Worm (Caenorhabditis elegans): ENCODE results near the gene ifb-2.

ifb-2 gene

DNA sequence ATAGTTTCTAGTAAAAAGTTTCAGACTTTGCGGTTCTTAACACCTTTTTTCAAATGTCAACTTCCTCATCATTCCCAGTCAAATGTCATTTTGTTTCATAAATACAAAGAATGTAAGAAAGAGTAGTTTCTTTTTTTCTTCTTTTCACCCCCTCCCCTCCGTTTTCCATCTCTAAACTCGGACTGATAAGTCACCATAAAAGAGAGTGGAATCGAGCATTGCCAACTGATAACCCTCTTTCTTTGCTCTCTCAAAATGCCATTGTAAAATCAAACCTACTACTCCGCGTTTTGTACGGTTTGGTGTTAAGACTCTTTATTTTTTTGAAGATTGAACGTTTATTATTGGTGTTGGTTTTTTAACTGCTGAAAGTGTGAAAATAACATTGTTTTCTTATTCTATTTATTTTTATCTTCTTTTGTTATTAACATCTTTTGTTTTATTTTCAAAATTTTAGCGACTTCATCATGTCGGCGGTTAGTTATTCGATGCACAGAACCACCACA is at the start of gene ifb-2:
TSS of gene ifb-2 (plus strand) at position 456 of the 506 bp plus-strand sequence.
- TF ChIP-seq mls-2 (tag; optimal IDR thresholded peaks at IDR 0.05) = no peak
- no peak for TF ChIP-seq tbx-8 (GFP tag; optimal IDR thresholded peaks at IDR 0.05)
- TF ChIP-seq drap-1 (GFP tag; optimal IDR thresholded peaks at IDR 0.05) = no peak
- no peak for TF ChIP-seq ces-1 (GFP tag; optimal IDR thresholded peaks at IDR 0.05)

DNA sequence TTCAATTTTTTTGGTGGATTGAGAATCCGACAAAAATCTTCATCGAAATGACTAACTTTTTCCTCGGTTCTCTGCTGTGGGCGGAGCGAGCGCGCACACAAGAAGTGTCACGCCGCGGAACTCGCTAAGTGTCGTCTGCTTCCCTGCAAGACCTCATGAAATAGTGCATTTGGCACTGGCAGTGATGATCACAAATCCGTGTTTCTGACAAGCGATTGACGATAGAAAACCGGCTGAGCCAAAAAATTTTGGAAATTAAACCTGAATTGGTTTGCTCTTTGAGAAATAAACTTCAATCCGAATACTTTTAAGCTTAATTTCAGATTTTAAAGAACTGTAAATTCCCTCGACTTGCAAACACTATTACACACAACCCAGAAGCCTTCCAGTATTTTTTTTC is 48.5 kb upstream of the ifb-2 start:
- TF ChIP-seq mep-1 (tag; optimal IDR thresholded peaks at IDR 0.05) = peak; percentile 31
- no peak for TF ChIP-seq lin-13 (tag; optimal IDR thresholded peaks at IDR 0.05)
- peak; percentile 1 for TF ChIP-seq ces-1 (GFP tag; optimal IDR thresholded peaks at IDR 0.05)

DNA sequence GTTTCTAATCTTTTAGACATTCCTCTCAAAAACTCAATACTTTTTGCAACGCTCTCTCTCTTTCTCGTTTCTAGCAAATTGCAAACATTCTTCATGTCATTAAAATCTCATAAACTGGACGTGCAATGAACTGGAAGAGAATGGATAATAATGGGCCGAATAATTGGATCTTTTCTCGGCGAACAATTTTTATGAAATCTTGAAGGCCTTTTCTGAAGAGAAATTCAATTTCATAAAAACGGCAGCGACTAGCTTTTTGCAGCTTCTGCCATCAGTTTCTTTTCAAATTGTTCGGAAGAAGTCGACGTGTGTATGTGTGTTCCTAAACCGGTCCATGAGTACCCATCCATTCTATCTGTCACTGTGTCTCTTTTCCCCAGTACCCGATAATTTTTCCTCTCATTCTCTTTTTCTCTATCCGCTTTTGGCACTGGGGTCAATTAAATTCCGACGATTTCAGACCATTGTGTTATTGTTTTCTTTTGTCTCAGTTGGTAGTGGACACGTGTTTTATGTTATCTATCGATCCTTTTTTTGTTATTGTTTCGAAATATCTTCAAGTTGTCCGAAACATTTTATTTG is 47.3 kb upstream of the ifb-2 start:
- TF ChIP-seq zip-8 (tag; optimal IDR thresholded peaks at IDR 0.05) = no peak
- TF ChIP-seq ces-1 (GFP tag; optimal IDR thresholded peaks at IDR 0.05) = peak; percentile 77

DNA sequence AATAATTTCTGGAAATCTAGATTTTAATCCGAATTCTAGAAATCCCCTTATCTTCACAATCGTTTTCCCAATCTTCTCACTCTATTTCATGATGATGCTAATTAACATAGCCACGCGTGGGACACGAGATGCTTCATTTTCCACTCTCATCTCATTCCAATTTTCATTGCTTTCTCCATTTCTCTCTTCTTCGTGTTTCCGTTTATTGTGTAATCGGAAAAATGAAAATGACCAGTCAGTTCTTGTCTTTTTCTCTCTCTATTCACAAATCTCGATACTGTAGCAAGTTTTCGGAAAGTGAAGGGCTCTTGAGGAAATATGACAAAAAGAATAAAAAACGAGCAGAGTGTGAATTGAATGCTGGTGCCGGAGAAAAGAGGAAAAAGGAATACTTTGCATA is 45.5 kb upstream of the ifb-2 start:
- no peak for TF ChIP-seq flh-1 (GFP tag; optimal IDR thresholded peaks at IDR 0.05)
- TF ChIP-seq sptf-1 (tag; optimal IDR thresholded peaks at IDR 0.05) = no peak
- TF ChIP-seq unc-120 (tag; optimal IDR thresholded peaks at IDR 0.05; ENCODE audit: poor library complexity, severe bottlenecking) = no peak
- peak; percentile 56 for TF ChIP-seq elt-1 (tag; optimal IDR thresholded peaks at IDR 0.05; ENCODE audit: borderline replicate concordance, insufficient read depth)
- TF ChIP-seq M03D4.4 (tag; optimal IDR thresholded peaks at IDR 0.05) = no peak
- peak; percentile 2 for TF ChIP-seq ces-1 (GFP tag; optimal IDR thresholded peaks at IDR 0.05)

DNA sequence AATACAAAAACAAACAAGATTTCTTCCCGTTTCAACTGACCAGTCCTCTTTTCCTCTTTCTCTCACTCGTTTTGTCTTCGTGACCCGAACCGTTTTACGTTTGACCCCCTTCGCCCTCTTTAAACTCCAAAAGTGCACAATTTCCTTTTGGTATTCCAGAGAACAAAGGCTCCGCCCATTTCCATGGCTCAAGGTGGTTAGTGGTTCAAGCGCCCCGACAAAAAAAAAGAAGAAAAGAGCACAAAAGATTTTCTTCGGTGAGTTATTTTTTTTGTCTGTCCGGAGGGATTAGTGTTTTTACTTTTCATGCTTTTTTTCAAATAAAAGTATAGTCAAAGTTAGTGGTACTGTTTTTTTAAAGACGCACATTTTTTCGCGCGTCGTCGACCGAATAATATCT is 42.5 kb upstream of the ifb-2 start, which contains the start of gene osta-2:
TSS of gene osta-2 (plus strand) at position 160 of the 400 bp plus-strand sequence.
- TF ChIP-seq ham-2 (GFP tag; optimal IDR thresholded peaks at IDR 0.05) (no peak), ceh-83 (GFP tag; optimal IDR thresholded peaks at IDR 0.05) (no peak), unc-120 (tag; optimal IDR thresholded peaks at IDR 0.05; ENCODE audit: poor library complexity, severe bottlenecking) (no peak), mls-2 (tag; optimal IDR thresholded peaks at IDR 0.05) (no peak), pha-4 (tag; optimal IDR thresholded peaks at IDR 0.05) (no peak), M03D4.4 (tag; optimal IDR thresholded peaks at IDR 0.05) (no peak), drap-1 (GFP tag; optimal IDR thresholded peaks at IDR 0.05) (no peak), elt-1 (tag; optimal IDR thresholded peaks at IDR 0.05; ENCODE audit: borderline replicate concordance, insufficient read depth) (no peak), bed-3 (GFP tag; optimal IDR thresholded peaks at IDR 0.05) (no peak), ztf-11 (tag; optimal IDR thresholded peaks at IDR 0.05) (no peak), sptf-1 (tag; optimal IDR thresholded peaks at IDR 0.05) (no peak), nhr-28 (tag; optimal IDR thresholded peaks at IDR 0.05) (no peak), unc-62 (GFP tag; optimal IDR thresholded peaks at IDR 0.05) (no peak), tbx-8 (GFP tag; optimal IDR thresholded peaks at IDR 0.05) (no peak)

DNA sequence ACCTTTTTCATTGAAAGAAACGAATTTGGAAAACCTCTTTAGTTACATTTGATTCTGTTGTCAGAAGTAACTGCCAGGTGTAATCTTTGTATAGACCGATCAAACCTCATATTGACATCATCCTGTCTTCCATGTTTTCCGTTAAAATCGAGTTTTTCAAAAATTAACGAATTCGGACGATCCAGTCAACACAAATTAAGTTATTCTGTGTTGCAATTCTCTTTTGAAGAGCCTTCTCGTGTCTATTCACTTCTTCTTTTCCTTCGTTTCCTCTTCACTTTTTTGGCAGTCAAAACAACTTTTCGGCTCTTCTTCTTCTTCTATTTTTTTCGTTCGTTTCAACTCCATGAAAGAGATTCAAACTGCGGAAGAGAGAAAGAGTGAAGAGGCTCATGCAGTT is 41.8 kb upstream of the ifb-2 start:
- TF ChIP-seq nhr-28 (tag; optimal IDR thresholded peaks at IDR 0.05) = no peak
- no peak for TF ChIP-seq zip-8 (tag; optimal IDR thresholded peaks at IDR 0.05)
- peak; percentile 89 for TF ChIP-seq ces-1 (GFP tag; optimal IDR thresholded peaks at IDR 0.05)

DNA sequence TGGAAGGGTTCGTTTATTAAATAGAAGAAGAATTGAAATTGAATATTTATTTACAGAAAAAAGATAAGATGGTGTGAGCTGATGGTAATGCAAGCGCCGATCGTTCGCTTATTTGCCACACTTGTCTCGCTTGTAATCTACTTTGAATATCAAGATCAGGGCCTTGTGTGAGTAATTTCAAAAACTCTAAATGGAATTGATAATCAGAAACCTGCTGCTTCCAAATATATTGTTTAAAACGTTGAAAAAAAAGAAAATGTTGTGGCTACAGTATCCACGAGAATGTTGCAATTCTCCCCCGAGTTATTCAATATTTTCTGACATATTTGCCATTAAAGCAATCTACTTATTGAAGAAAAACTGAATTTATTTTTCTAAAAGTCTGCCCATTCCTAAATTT is 39.2 kb upstream of the ifb-2 start:
- TF ChIP-seq hlh-1 (tag; optimal IDR thresholded peaks at IDR 0.05) = no peak
- TF ChIP-seq zip-8 (tag; optimal IDR thresholded peaks at IDR 0.05) = no peak

DNA sequence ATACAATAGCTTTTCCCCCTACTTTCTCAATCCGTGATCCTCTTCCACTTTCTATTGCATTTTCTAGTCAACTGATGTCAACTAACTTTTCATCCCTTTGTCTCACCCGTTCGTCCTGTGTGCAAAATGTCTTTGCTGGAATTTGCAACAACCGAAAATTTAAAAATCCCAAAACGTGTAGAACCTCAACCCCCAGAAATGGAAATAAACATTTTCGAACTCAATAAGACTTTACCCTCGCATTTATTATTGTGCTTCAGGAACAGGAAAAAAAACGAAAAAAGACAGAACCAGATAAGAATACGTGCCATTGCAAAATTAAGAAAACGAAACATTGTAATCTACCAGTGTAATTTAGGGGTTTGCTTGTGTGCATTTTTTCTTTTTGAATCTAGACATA is 37.9 kb upstream of the ifb-2 start:
- TF ChIP-seq snpc-4 (tag; optimal IDR thresholded peaks at IDR 0.05) = no peak
- peak; percentile 23 for TF ChIP-seq elt-3 (tag; optimal IDR thresholded peaks at IDR 0.05)
- TF ChIP-seq bed-3 (GFP tag; optimal IDR thresholded peaks at IDR 0.05) = no peak

DNA sequence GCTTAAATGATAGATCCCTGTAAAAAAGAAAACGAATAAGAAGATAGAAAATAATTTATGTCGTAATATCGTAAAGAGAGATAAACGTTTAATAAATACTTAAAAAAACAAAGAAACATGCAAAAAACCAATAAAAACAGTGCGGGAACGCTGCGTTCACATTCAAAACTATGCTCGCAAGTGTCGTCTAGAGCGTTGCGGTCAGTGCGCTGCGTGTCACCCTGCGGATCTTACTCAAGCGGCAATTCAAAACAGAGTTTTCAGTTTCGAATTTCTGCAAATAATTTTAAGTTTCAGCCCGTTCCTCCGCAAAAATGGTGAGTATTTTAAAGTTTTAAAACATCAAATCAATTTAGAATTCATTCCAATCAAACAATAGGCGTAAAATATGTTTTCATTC is 35.2 kb upstream of the ifb-2 start, which contains the start of the genes tiar-1 and lelo-4:
TSS of gene tiar-1 (minus strand) at position 17 of the 400 bp plus-strand sequence.
TSS of gene lelo-4 (plus strand) at position 118 of the 400 bp plus-strand sequence.
- TF ChIP-seq mls-2 (tag; optimal IDR thresholded peaks at IDR 0.05) (peak; percentile 57), nhr-28 (tag; optimal IDR thresholded peaks at IDR 0.05) (no peak), ceh-83 (GFP tag; optimal IDR thresholded peaks at IDR 0.05) (no peak), lsy-2 (tag; optimal IDR thresholded peaks at IDR 0.05) (peak; percentile 74), lin-32 (GFP tag; optimal IDR thresholded peaks at IDR 0.05) (no peak), unc-120 (tag; optimal IDR thresholded peaks at IDR 0.05; ENCODE audit: poor library complexity, severe bottlenecking) (no peak), flh-1 (GFP tag; optimal IDR thresholded peaks at IDR 0.05) (no peak), drap-1 (GFP tag; optimal IDR thresholded peaks at IDR 0.05) (no peak), blmp-1 (tag; optimal IDR thresholded peaks at IDR 0.05) (no peak), nhr-237 (tag; optimal IDR thresholded peaks at IDR 0.05) (peak; percentile 49), sptf-1 (tag; optimal IDR thresholded peaks at IDR 0.05) (peak; percentile 35), ceh-39 (tag; optimal IDR thresholded peaks at IDR 0.05) (peak; percentile 47), pha-4 (tag; optimal IDR thresholded peaks at IDR 0.05) (peak; percentile 45), unc-62 (GFP tag; optimal IDR thresholded peaks at IDR 0.05) (no peak), zip-8 (tag; optimal IDR thresholded peaks at IDR 0.05) (no peak), lin-13 (tag; optimal IDR thresholded peaks at IDR 0.05) (peak; percentile 53), ces-1 (GFP tag; optimal IDR thresholded peaks at IDR 0.05) (no peak), hlh-1 (tag; optimal IDR thresholded peaks at IDR 0.05) (peak; percentile 46), ham-2 (GFP tag; optimal IDR thresholded peaks at IDR 0.05) (no peak), ztf-11 (tag; optimal IDR thresholded peaks at IDR 0.05) (no peak), ceh-43 (GFP tag; optimal IDR thresholded peaks at IDR 0.05) (no peak), mep-1 (tag; optimal IDR thresholded peaks at IDR 0.05) (peak; percentile 77), M03D4.4 (tag; optimal IDR thresholded peaks at IDR 0.05) (peak; percentile 7), mab-5 (tag; optimal IDR thresholded peaks at IDR 0.05) (no peak)

Data from whole organism, mixed stage, embryonic.